Fruit fly (Drosophila melanogaster): Measurements from ENCODE around the gene Nup133.
A peak's percentile ranks its signal among the peaks of the same experiment; 100 is the strongest.

The Nup133 gene

dm6 chr3R:22726031-22726770, 35.8 kb downstream of the Nup133 start, which contains the start of gene RNF220:
Gene RNF220 (minus strand): TSS chr3R:22726414.
- TF ChIP-seq CG4496 (GFP tag; IDR thresholded peaks at IDR 0.05) (0 out of 3 replicates have a peak, but pooled peaks have one; percentile 29), CG17806 (tag; optimal IDR thresholded peaks at IDR 0.05) (no peak), CG14655 (GFP tag; optimal IDR thresholded peaks at IDR 0.05) (peak; percentile 41), CG15710 (tag; optimal IDR thresholded peaks at IDR 0.05) (peak; percentile 2), CG32121 (GFP tag; IDR thresholded peaks at IDR 0.05) (no peak; the same call in 1 of the 2 replicates), CG10348 (GFP tag; IDR thresholded peaks at IDR 0.05) (no peak), fd96Ca (GFP tag; IDR thresholded peaks at IDR 0.05) (no peak), CG34367 (tag; optimal IDR thresholded peaks at IDR 0.05) (no peak), EcR (GFP tag; optimal IDR thresholded peaks at IDR 0.05) (no peak), Ets98B (GFP tag; IDR thresholded peaks at IDR 0.05) (no peak), Pif1B (GFP tag; optimal IDR thresholded peaks at IDR 0.05) (no peak), gl (tag; optimal IDR thresholded peaks at IDR 0.05) (no peak), CG8159 (tag; optimal IDR thresholded peaks at IDR 0.05) (peak; percentile 25), Pif1A (GFP tag; optimal IDR thresholded peaks at IDR 0.05) (no peak), Snoo (tag; optimal IDR thresholded peaks at IDR 0.05) (peak; percentile 1)

- TF ChIP-seq CG12605 (GFP tag; IDR thresholded peaks at IDR 0.05) (no peak), Snoo (tag; optimal IDR thresholded peaks at IDR 0.05) (no peak), CG14655 (GFP tag; optimal IDR thresholded peaks at IDR 0.05) (no peak), EcR (GFP tag; optimal IDR thresholded peaks at IDR 0.05) (no peak), rn (GFP tag; IDR thresholded peaks at IDR 0.05) (no peak), D1 (tag; optimal IDR thresholded peaks at IDR 0.05) (no peak), CG8159 (tag; optimal IDR thresholded peaks at IDR 0.05) (no peak), CG13204 (GFP tag; optimal IDR thresholded peaks at IDR 0.05) (no peak), CG32121 (GFP tag; IDR thresholded peaks at IDR 0.05) (no peak), CG4496 (GFP tag; IDR thresholded peaks at IDR 0.05) (no peak), CG34367 (tag; optimal IDR thresholded peaks at IDR 0.05) (no peak), CG9948 (tag; optimal IDR thresholded peaks at IDR 0.05) (no peak), Pif1B (GFP tag; optimal IDR thresholded peaks at IDR 0.05) (no peak), fd96Ca (GFP tag; IDR thresholded peaks at IDR 0.05) (no peak), Pif1A (GFP tag; optimal IDR thresholded peaks at IDR 0.05) (no peak), CG15710 (tag; optimal IDR thresholded peaks at IDR 0.05) (no peak), Ets98B (GFP tag; IDR thresholded peaks at IDR 0.05) (no peak)
Observed at dm6 chr3R:22726771-22727455, 36.5 kb downstream of the Nup133 start, which contains the start of gene CG45049. Gene CG45049 (plus strand): TSS chr3R:22726967.

dm6 chr3R:22727456-22727833, 37.0 kb downstream of the Nup133 start:
- no peak for TF ChIP-seq CG10348 (GFP tag; IDR thresholded peaks at IDR 0.05)

dm6 chr3R:22727857-22728256, 37.5 kb downstream of the Nup133 start:
- TF ChIP-seq CG10348 (GFP tag; IDR thresholded peaks at IDR 0.05): no peak
- TF ChIP-seq Snoo (tag; optimal IDR thresholded peaks at IDR 0.05): no peak
- no peak for TF ChIP-seq CG14655 (GFP tag; optimal IDR thresholded peaks at IDR 0.05)
- TF ChIP-seq Ets98B (GFP tag; IDR thresholded peaks at IDR 0.05): peak; percentile 70
- peak; percentile 51; the same call in 1 of the 2 replicates for TF ChIP-seq CG32121 (GFP tag; IDR thresholded peaks at IDR 0.05)
- TF ChIP-seq gl (tag; optimal IDR thresholded peaks at IDR 0.05): no peak
- no peak for TF ChIP-seq Pif1B (GFP tag; optimal IDR thresholded peaks at IDR 0.05)
- TF ChIP-seq D1 (tag; optimal IDR thresholded peaks at IDR 0.05): no peak
- peak; percentile 55; the same call in 1 of the 2 replicates for TF ChIP-seq CG12605 (GFP tag; IDR thresholded peaks at IDR 0.05)
- 0 out of 2 replicates have a peak, but pooled peaks have one; percentile 6 for TF ChIP-seq rn (GFP tag; IDR thresholded peaks at IDR 0.05)
- peak; percentile 80 for TF ChIP-seq CG4496 (GFP tag; IDR thresholded peaks at IDR 0.05)
- TF ChIP-seq CG13204 (GFP tag; optimal IDR thresholded peaks at IDR 0.05): no peak
- peak; percentile 53 for TF ChIP-seq CG9948 (tag; optimal IDR thresholded peaks at IDR 0.05)
- TF ChIP-seq CG8159 (tag; optimal IDR thresholded peaks at IDR 0.05): no peak
- TF ChIP-seq CG8301 (tag; optimal IDR thresholded peaks at IDR 0.05): peak; percentile 64
- no peak for TF ChIP-seq Pif1A (GFP tag; optimal IDR thresholded peaks at IDR 0.05)
- TF ChIP-seq CG17806 (tag; optimal IDR thresholded peaks at IDR 0.05): peak; percentile 27
- TF ChIP-seq CG34367 (tag; optimal IDR thresholded peaks at IDR 0.05): peak; percentile 31
- no peak for TF ChIP-seq EcR (GFP tag; optimal IDR thresholded peaks at IDR 0.05)
- TF ChIP-seq CG15710 (tag; optimal IDR thresholded peaks at IDR 0.05): no peak
- no peak for TF ChIP-seq fd96Ca (GFP tag; IDR thresholded peaks at IDR 0.05)

dm6 chr3R:22732995-22733394, 42.6 kb downstream of the Nup133 start:
- TF ChIP-seq CG8159 (tag; optimal IDR thresholded peaks at IDR 0.05) (no peak), CG9948 (tag; optimal IDR thresholded peaks at IDR 0.05) (no peak), Ets98B (GFP tag; IDR thresholded peaks at IDR 0.05) (no peak), CG4496 (GFP tag; IDR thresholded peaks at IDR 0.05) (no peak), fd96Ca (GFP tag; IDR thresholded peaks at IDR 0.05) (no peak), gl (tag; optimal IDR thresholded peaks at IDR 0.05) (no peak), CG34367 (tag; optimal IDR thresholded peaks at IDR 0.05) (no peak), Snoo (tag; optimal IDR thresholded peaks at IDR 0.05) (no peak), Pif1A (GFP tag; optimal IDR thresholded peaks at IDR 0.05) (no peak), CG13204 (GFP tag; optimal IDR thresholded peaks at IDR 0.05) (no peak), CG8301 (tag; optimal IDR thresholded peaks at IDR 0.05) (no peak), CG15710 (tag; optimal IDR thresholded peaks at IDR 0.05) (no peak), rn (GFP tag; IDR thresholded peaks at IDR 0.05) (no peak), CG10348 (GFP tag; IDR thresholded peaks at IDR 0.05) (no peak), CG17806 (tag; optimal IDR thresholded peaks at IDR 0.05) (no peak), EcR (GFP tag; optimal IDR thresholded peaks at IDR 0.05) (no peak), D1 (tag; optimal IDR thresholded peaks at IDR 0.05) (no peak), CG14655 (GFP tag; optimal IDR thresholded peaks at IDR 0.05) (no peak)
